Worm (Caenorhabditis elegans): Measurements from ENCODE around the gene K09D9.3.

K09D9.3 gene

DNA sequence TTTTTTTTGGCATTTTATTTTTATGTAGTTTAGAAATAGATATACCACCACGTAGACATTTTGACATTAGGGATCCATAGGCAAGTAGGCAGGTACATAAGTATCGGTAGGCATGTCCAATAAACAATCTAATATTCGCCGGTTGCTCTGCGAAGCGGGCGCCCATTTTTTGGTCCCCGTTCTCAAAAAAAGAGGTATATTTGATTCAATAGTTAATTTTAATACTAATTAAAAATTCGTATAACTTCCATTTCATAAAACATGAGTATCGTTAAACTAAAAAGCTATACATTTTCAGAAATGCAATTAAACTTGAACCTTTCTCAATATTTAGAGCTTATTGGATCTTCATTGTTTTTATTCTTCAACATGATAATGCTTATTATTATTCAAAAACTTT is 42.3 kb upstream of the K09D9.3 start, which contains the start of gene str-83:
TSS of gene str-83 (plus strand) at position 301 of the 400 bp plus-strand sequence.
- TF ChIP-seq dpl-1 (GFP tag; optimal IDR thresholded peaks at IDR 0.05) (no peak), php-3 (GFP tag; IDR thresholded peaks at IDR 0.05) (no peak), nhr-42 (GFP tag; IDR thresholded peaks at IDR 0.05) (no peak), mdl-1 (tag; optimal IDR thresholded peaks at IDR 0.05) (no peak), ceh-44 (GFP tag; IDR thresholded peaks at IDR 0.05) (no peak), lir-3 (tag; optimal IDR thresholded peaks at IDR 0.05) (no peak), nhr-77 (tag; optimal IDR thresholded peaks at IDR 0.05) (no peak), arid-1 (GFP tag; conservative IDR thresholded peaks at IDR 0.05) (no peak), duxl-1 (tag; optimal IDR thresholded peaks at IDR 0.05; ENCODE audit: poor library complexity) (no peak), lin-38 (GFP tag; IDR thresholded peaks at IDR 0.05) (no peak), D1046.2 (GFP tag; IDR thresholded peaks at IDR 0.05) (no peak), mxl-2 (GFP tag; conservative IDR thresholded peaks at IDR 0.05) (no peak), dve-1 (tag; optimal IDR thresholded peaks at IDR 0.05; ENCODE audit: insufficient read depth) (no peak), dmd-9 (GFP tag; IDR thresholded peaks at IDR 0.05) (no peak), rbr-2 (tag; optimal IDR thresholded peaks at IDR 0.05) (no peak), mes-2 (tag; optimal IDR thresholded peaks at IDR 0.05; ENCODE audit: poor library complexity, severe bottlenecking) (no peak), unc-62 (GFP tag; optimal IDR thresholded peaks at IDR 0.05 in 1 of 2) (no peak), unc-62 (tag; optimal IDR thresholded peaks at IDR 0.05) (no peak), fkh-10 (GFP tag; optimal IDR thresholded peaks at IDR 0.05) (no peak)

- TF ChIP-seq set-16 (GFP tag; IDR thresholded peaks at IDR 0.05) (no peak), T26A8.4 (GFP tag; IDR thresholded peaks at IDR 0.05) (no peak), dve-1 (tag; optimal IDR thresholded peaks at IDR 0.05; ENCODE audit: insufficient read depth) (no peak), hif-1 (tag; optimal IDR thresholded peaks at IDR 0.05) (no peak), madf-5 (GFP tag; IDR thresholded peaks at IDR 0.05) (no peak)
These were observed 40.2 kb upstream of the K09D9.3 start, which contains the start of gene nlp-34 for ce11 chrV:3979053-3979452. TSS of gene nlp-34 (minus strand) at chrV:3979134.

- TF ChIP-seq F49E8.2 (tag; optimal IDR thresholded peaks at IDR 0.05; ENCODE audit: borderline replicate concordance) (no peak), jun-1 (tag; optimal IDR thresholded peaks at IDR 0.05) (no peak), mdl-1 (tag; optimal IDR thresholded peaks at IDR 0.05) (peak in 1 of 2 experiments; percentile 75), R02D3.7 (tag; optimal IDR thresholded peaks at IDR 0.05) (no peak), tag-97 (GFP tag; IDR thresholded peaks at IDR 0.05) (no peak), ceh-44 (GFP tag; IDR thresholded peaks at IDR 0.05) (no peak), hlh-11 (tag; optimal IDR thresholded peaks at IDR 0.05) (peak; percentile 79), F44E2.7 (GFP tag; IDR thresholded peaks at IDR 0.05) (no peak), nhr-25 (tag; optimal IDR thresholded peaks at IDR 0.05; ENCODE audit: borderline replicate concordance, insufficient read depth) (peak; percentile 74), cey-2 (tag; optimal IDR thresholded peaks at IDR 0.05; ENCODE audit: borderline replicate concordance, insufficient read depth) (no peak), nhr-28 (tag; optimal IDR thresholded peaks at IDR 0.05) (peak; percentile 74), ceh-20 (GFP tag; IDR thresholded peaks at IDR 0.05) (0 out of 2 replicates have a peak, but pooled peaks have one; percentile 14), hif-1 (tag; optimal IDR thresholded peaks at IDR 0.05) (no peak), F10B5.3 (tag; optimal IDR thresholded peaks at IDR 0.05) (no peak), ceh-28 (tag; optimal IDR thresholded peaks at IDR 0.05) (no peak), nhr-6 (tag; optimal IDR thresholded peaks at IDR 0.05) (no peak), nhr-10 (tag; optimal IDR thresholded peaks at IDR 0.05) (peak; percentile 71), unc-62 (GFP tag; optimal IDR thresholded peaks at IDR 0.05 in 1 of 2) (peak in 1 of 2 experiments; percentile 63), unc-62 (tag; optimal IDR thresholded peaks at IDR 0.05) (no peak), arid-1 (GFP tag; conservative IDR thresholded peaks at IDR 0.05) (no peak), ztf-7 (tag; optimal IDR thresholded peaks at IDR 0.05) (no peak), mxl-3 (GFP tag; optimal IDR thresholded peaks at IDR 0.05) (peak; percentile 68), vab-7 (GFP tag; IDR thresholded peaks at IDR 0.05) (no peak), mdt-29 (GFP tag; IDR thresholded peaks at IDR 0.05) (no peak), fos-1 (tag; optimal IDR thresholded peaks at IDR 0.05) (no peak), spr-3 (GFP tag; optimal IDR thresholded peaks at IDR 0.05) (no peak), gei-8 (GFP tag; optimal IDR thresholded peaks at IDR 0.05) (no peak), nhr-102 (tag; optimal IDR thresholded peaks at IDR 0.05) (peak; percentile 29), tra-1 (GFP tag; IDR thresholded peaks at IDR 0.05) (no peak), nhr-11 (tag; optimal IDR thresholded peaks at IDR 0.05) (peak; percentile 15)
These were observed 39.5 kb upstream of the K09D9.3 start, which contains the start of gene nlp-31 for ce11 chrV:3979819-3980218. TSS of gene nlp-31 (plus strand) at chrV:3980055.
